Fruit fly (Drosophila melanogaster): Measurements from ENCODE around the gene Coa8.

Gene Coa8

DNA sequence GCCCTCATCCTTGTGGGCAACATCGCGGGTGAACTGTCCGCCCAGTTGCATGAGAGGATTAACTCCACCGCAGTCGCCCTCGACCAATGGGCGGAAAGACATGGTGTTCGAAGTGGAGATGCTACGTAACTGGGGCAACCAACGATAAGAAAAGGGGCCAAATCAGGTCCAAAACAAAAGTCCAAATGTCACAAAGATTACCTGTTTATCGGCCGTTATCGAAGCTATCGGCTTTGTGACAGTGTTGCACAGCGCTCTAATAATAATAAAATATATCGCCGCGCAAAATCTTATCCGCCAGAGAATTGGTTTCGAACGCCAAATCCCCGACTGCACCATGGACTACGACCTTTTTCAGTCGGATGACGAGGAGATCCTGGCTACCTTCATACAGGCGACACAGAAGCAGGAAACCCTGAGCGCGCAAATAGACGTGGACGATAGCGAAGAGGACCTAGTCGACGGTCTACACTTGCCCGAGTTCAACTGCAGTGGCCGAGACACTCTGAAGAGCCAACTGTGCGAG is 11.4 kb upstream of the Coa8 start, which contains the start of the genes CG14803 and Pex5:
Gene CG14803 (plus strand): TSS at position 285 of the 526 bp plus-strand sequence.
Gene Pex5 (minus strand): TSS at position 476 of the 526 bp plus-strand sequence.
- TF ChIP-seq pad (GFP tag; optimal IDR thresholded peaks at IDR 0.05) (peak; percentile 47), bab1 (GFP tag; optimal IDR thresholded peaks at IDR 0.05) (peak; percentile 63), Crg-1 (GFP tag; optimal IDR thresholded peaks at IDR 0.05) (peak; percentile 24), CG14711 (tag; optimal IDR thresholded peaks at IDR 0.05) (no peak), tj (GFP tag; optimal IDR thresholded peaks at IDR 0.05) (no peak), CG7045 (GFP tag; optimal IDR thresholded peaks at IDR 0.05) (no peak), CG5204 (GFP tag; optimal IDR thresholded peaks at IDR 0.05) (no peak), CG11617 (GFP tag; optimal IDR thresholded peaks at IDR 0.05) (peak; percentile 21), toe (GFP tag; optimal IDR thresholded peaks at IDR 0.05) (no peak), Mnt (GFP tag; optimal IDR thresholded peaks at IDR 0.05) (peak; percentile 48), Clk (GFP tag; optimal IDR thresholded peaks at IDR 0.05) (no peak), CG1620 (GFP tag; optimal IDR thresholded peaks at IDR 0.05) (peak; percentile 56), ovo (GFP tag; optimal IDR thresholded peaks at IDR 0.05) (no peak), CG7101 (tag; optimal IDR thresholded peaks at IDR 0.05) (peak; percentile 55), CG33017 (tag; optimal IDR thresholded peaks at IDR 0.05) (no peak), kay (GFP tag; ENCODE audit: borderline replicate concordance) (no peak), CG12768 (GFP tag; optimal IDR thresholded peaks at IDR 0.05) (peak; percentile 63), cnc (optimal IDR thresholded peaks at IDR 0.05) (no peak)

DNA sequence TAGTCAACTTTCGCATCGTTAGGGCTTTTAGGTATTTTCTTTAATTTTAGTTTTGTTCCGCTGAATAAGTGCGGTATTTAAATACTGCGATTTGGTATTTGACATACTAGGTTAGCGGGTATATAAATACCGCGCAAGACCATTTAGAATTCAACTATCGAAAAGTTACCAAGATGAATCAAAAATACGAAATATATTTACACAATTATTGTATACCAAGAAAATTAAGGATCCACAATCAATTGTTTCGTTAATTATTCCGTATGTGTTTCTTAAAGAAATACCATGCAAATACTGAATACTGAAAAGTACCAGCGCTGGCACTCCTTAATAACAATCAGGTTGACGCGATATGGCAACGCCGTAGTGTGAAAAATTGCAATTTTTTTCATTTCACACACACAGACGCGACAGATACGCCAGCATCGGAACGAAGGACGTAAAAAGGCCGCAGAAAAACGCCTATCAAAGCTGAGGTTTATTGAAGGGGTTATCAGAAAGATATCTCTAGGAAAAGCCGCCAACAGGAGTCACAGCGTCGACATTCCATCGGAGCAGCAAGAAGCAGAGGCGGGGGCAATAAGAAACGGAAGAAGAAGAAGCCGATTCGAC is 6.5 kb upstream of the Coa8 start, which contains the start of the genes Pgam5 and Vps26:
Gene Pgam5 (minus strand): TSS at position 51 of the 612 bp plus-strand sequence.
Gene Vps26 (plus strand): TSS at position 339 of the 612 bp plus-strand sequence.
- TF ChIP-seq CG7101 (tag; optimal IDR thresholded peaks at IDR 0.05) (no peak), tj (GFP tag; optimal IDR thresholded peaks at IDR 0.05) (peak; percentile 67), Mnt (GFP tag; optimal IDR thresholded peaks at IDR 0.05) (peak; percentile 52), pad (GFP tag; optimal IDR thresholded peaks at IDR 0.05) (peak; percentile 12), CG14711 (tag; optimal IDR thresholded peaks at IDR 0.05) (peak; percentile 5), cnc (optimal IDR thresholded peaks at IDR 0.05) (no peak)

- peak; percentile 68 for TF ChIP-seq CG1620 (GFP tag; optimal IDR thresholded peaks at IDR 0.05)
- no peak for TF ChIP-seq toe (GFP tag; optimal IDR thresholded peaks at IDR 0.05)
- TF ChIP-seq bab1 (GFP tag; optimal IDR thresholded peaks at IDR 0.05), result peak; percentile 95
- no peak for TF ChIP-seq kay (GFP tag; ENCODE audit: borderline replicate concordance)
- peak; percentile 76 for TF ChIP-seq Crg-1 (GFP tag; optimal IDR thresholded peaks at IDR 0.05)
- TF ChIP-seq CG14711 (tag; optimal IDR thresholded peaks at IDR 0.05), result peak; percentile 79
- peak; percentile 70 for TF ChIP-seq pad (GFP tag; optimal IDR thresholded peaks at IDR 0.05)
- peak; percentile 90 for TF ChIP-seq CG11617 (GFP tag; optimal IDR thresholded peaks at IDR 0.05)
- TF ChIP-seq Hr96 (GFP tag; optimal IDR thresholded peaks at IDR 0.05), result no peak
- TF ChIP-seq cic (GFP tag; optimal IDR thresholded peaks at IDR 0.05), result peak; percentile 31
- TF ChIP-seq cnc (optimal IDR thresholded peaks at IDR 0.05), result no peak
- no peak for TF ChIP-seq Clk (GFP tag; optimal IDR thresholded peaks at IDR 0.05)
- TF ChIP-seq CG7045 (GFP tag; optimal IDR thresholded peaks at IDR 0.05), result peak; percentile 58
- TF ChIP-seq ovo (GFP tag; optimal IDR thresholded peaks at IDR 0.05), result peak; percentile 71
- peak; percentile 63 for TF ChIP-seq tj (GFP tag; optimal IDR thresholded peaks at IDR 0.05)
- TF ChIP-seq Mnt (GFP tag; optimal IDR thresholded peaks at IDR 0.05), result peak; percentile 84
- peak; percentile 92 for TF ChIP-seq CG7101 (tag; optimal IDR thresholded peaks at IDR 0.05)
- peak; percentile 65 for TF ChIP-seq CG33017 (tag; optimal IDR thresholded peaks at IDR 0.05)
- peak; percentile 58 for TF ChIP-seq CG12768 (GFP tag; optimal IDR thresholded peaks at IDR 0.05)
- no peak for TF ChIP-seq CG5204 (GFP tag; optimal IDR thresholded peaks at IDR 0.05)
Measured at dm6 chrX:1877107-1877736, 2.9 kb upstream of the Coa8 start, which contains the start of the genes CG14817 and CG14805. TSS of gene CG14817 (minus strand) at chrX:1877270. TSS of gene CG14805 (plus strand) at chrX:1877317.

- TF ChIP-seq CG5204 (GFP tag; optimal IDR thresholded peaks at IDR 0.05), result no peak
- no peak for TF ChIP-seq cic (GFP tag; optimal IDR thresholded peaks at IDR 0.05)
- peak; percentile 53 for TF ChIP-seq tj (GFP tag; optimal IDR thresholded peaks at IDR 0.05)
- TF ChIP-seq Clk (GFP tag; optimal IDR thresholded peaks at IDR 0.05), result peak; percentile 20
- TF ChIP-seq Hr96 (GFP tag; optimal IDR thresholded peaks at IDR 0.05), result peak; percentile 6
- peak; percentile 36 for TF ChIP-seq CG12768 (GFP tag; optimal IDR thresholded peaks at IDR 0.05)
- peak; percentile 78 for TF ChIP-seq CG1620 (GFP tag; optimal IDR thresholded peaks at IDR 0.05)
- no peak for TF ChIP-seq CG7045 (GFP tag; optimal IDR thresholded peaks at IDR 0.05)
- peak; percentile 85 for TF ChIP-seq bab1 (GFP tag; optimal IDR thresholded peaks at IDR 0.05)
- TF ChIP-seq cnc (optimal IDR thresholded peaks at IDR 0.05), result no peak
- TF ChIP-seq pad (GFP tag; optimal IDR thresholded peaks at IDR 0.05), result peak; percentile 99
- peak; percentile 69 for TF ChIP-seq CG7101 (tag; optimal IDR thresholded peaks at IDR 0.05)
- TF ChIP-seq CG11617 (GFP tag; optimal IDR thresholded peaks at IDR 0.05), result peak; percentile 55
- peak; percentile 66 for TF ChIP-seq Mnt (GFP tag; optimal IDR thresholded peaks at IDR 0.05)
- TF ChIP-seq ovo (GFP tag; optimal IDR thresholded peaks at IDR 0.05), result peak; percentile 89
- peak; percentile 47 for TF ChIP-seq CG14711 (tag; optimal IDR thresholded peaks at IDR 0.05)
Measured at dm6 chrX:1879606-1880110, 424 bp upstream of the Coa8 start, which contains the start of gene CG14818. TSS of gene CG14818 (minus strand) at chrX:1879774.

DNA sequence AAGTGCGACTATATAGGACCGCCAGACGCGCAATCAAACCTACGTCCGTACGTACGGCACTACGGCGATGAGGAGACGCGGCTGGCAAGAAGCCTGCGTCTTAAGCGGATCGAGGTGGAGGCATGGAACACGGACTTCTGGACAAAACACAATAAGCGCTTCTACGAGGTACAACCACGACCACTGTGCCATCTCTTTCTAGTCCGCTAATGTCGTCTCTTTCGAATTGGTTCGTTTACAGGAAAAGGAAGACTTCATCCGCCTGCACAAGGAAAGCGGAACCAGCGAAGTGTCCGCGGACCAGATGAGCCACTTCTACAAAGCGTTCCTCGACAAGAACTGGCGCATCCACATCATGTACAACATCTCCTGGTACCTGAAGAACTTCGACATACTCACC is 697 bp downstream of the Coa8 start:
- TF ChIP-seq CG7101 (tag; optimal IDR thresholded peaks at IDR 0.05), result no peak
- no peak for TF ChIP-seq tj (GFP tag; optimal IDR thresholded peaks at IDR 0.05)
- no peak for TF ChIP-seq pad (GFP tag; optimal IDR thresholded peaks at IDR 0.05)
- no peak for TF ChIP-seq toe (GFP tag; optimal IDR thresholded peaks at IDR 0.05)
- no peak for TF ChIP-seq CG33017 (tag; optimal IDR thresholded peaks at IDR 0.05)
- TF ChIP-seq Hr96 (GFP tag; optimal IDR thresholded peaks at IDR 0.05), result no peak
